Worm (Caenorhabditis elegans): ENCODE measurements around the gene K03H9.3.

- TF ChIP-seq nhr-237 (tag; optimal IDR thresholded peaks at IDR 0.05) (no peak), unc-62 (GFP tag; optimal IDR thresholded peaks at IDR 0.05) (no peak), lin-32 (GFP tag; optimal IDR thresholded peaks at IDR 0.05) (no peak), nhr-76 (tag; optimal IDR thresholded peaks at IDR 0.05) (no peak), zip-8 (tag; optimal IDR thresholded peaks at IDR 0.05) (no peak), nhr-28 (tag; optimal IDR thresholded peaks at IDR 0.05) (no peak), snpc-4 (tag; optimal IDR thresholded peaks at IDR 0.05) (no peak), unc-39 (tag; optimal IDR thresholded peaks at IDR 0.05) (no peak), tbx-8 (GFP tag; optimal IDR thresholded peaks at IDR 0.05) (no peak), pha-4 (tag; optimal IDR thresholded peaks at IDR 0.05) (no peak), nhr-12 (tag; optimal IDR thresholded peaks at IDR 0.05) (no peak), flh-1 (GFP tag; optimal IDR thresholded peaks at IDR 0.05) (no peak), elt-1 (tag; optimal IDR thresholded peaks at IDR 0.05; ENCODE audit: borderline replicate concordance, insufficient read depth) (no peak), lin-13 (tag; optimal IDR thresholded peaks at IDR 0.05) (no peak)
Measured at ce11 chrII:6454671-6455070, 31.8 kb downstream of the K03H9.3 start, which contains the start of gene aptf-1.

Data from whole organism, mixed stage, embryonic.